Fruit fly (Drosophila melanogaster) whole organism, prepupa: ENCODE measurements around the gene CG11563.
A peak's percentile ranks its signal among the peaks of the same experiment; 100 is the strongest.

Experiments
- CG11762 ChIP-seq: fragments of 200-800 bp; sonication (Bioruptor generic); optimal IDR thresholded peaks from 3 replicates; lab custom pipeline; 2016; ENCODE audit warnings: missing biosample characterization, missing genetic modification characterization; ENCODE audit not compliant: insufficient read depth
- CG32006 ChIP-seq: fragments of 200-800 bp; sonication (Bioruptor generic); optimal IDR thresholded peaks from 3 replicates; lab custom pipeline; 2017; ENCODE audit warnings: missing biosample characterization, mild to moderate bottlenecking, missing genetic modification characterization
- CG34406 ChIP-seq: fragments of 200-800 bp; sonication (Bioruptor generic); optimal IDR thresholded peaks from 3 replicates; lab custom pipeline; 2016; ENCODE audit warnings: missing biosample characterization, missing genetic modification characterization
- CG4318 ChIP-seq: fragments of 200-800 bp; sonication (Bioruptor generic); optimal IDR thresholded peaks from 3 replicates; lab custom pipeline; 2017; ENCODE audit warnings: missing biosample characterization, mild to moderate bottlenecking, missing genetic modification characterization
- CG6163 ChIP-seq: fragments of 200-800 bp; sonication (Bioruptor generic); IDR thresholded peaks from 3 replicates; pipeline ENCODE4 v1.3.6; 2022; ENCODE audit warnings: missing biosample characterization, missing genetic modification characterization
- CG6276 ChIP-seq: fragments of 200-800 bp; sonication (Bioruptor generic); optimal IDR thresholded peaks from 2 replicates; lab custom pipeline; 2017; ENCODE audit warnings: missing biosample characterization, mild to moderate bottlenecking, missing genetic modification characterization
- CG6792 ChIP-seq: fragments of 200-800 bp; sonication (Bioruptor generic); optimal IDR thresholded peaks from 3 replicates; lab custom pipeline; 2016; ENCODE audit warnings: missing biosample characterization, missing genetic modification characterization
- CG8119 ChIP-seq: fragments of 200-800 bp; sonication (Bioruptor generic); IDR thresholded peaks from 3 replicates; pipeline ENCODE4 v1.3.6; 2022; ENCODE audit warnings: missing biosample characterization, missing genetic modification characterization
- CG8319 ChIP-seq: fragments of 200-800 bp; sonication (Bioruptor generic); optimal IDR thresholded peaks from 3 replicates; lab custom pipeline; 2016; ENCODE audit warnings: missing biosample characterization, missing genetic modification characterization
- CG8632 ChIP-seq: fragments of 200-800 bp; sonication (Bioruptor generic); optimal IDR thresholded peaks from 3 replicates; lab custom pipeline; 2016; ENCODE audit warnings: missing biosample characterization, missing genetic modification characterization
- Hr38 ChIP-seq: sonication (Bioruptor generic); optimal IDR thresholded peaks from 2 replicates; lab custom pipeline; 2016; ENCODE audit warnings: missing biosample characterization, missing genetic modification characterization
- Smox ChIP-seq: fragments of 200-800 bp; sonication (Bioruptor generic); optimal IDR thresholded peaks from 3 replicates; lab custom pipeline; 2016; ENCODE audit warnings: missing biosample characterization, missing genetic modification characterization
- achi ChIP-seq: fragments of 200-800 bp; sonication (Bioruptor generic); optimal IDR thresholded peaks from 3 replicates; lab custom pipeline; 2016; ENCODE audit warnings: missing biosample characterization, missing genetic modification characterization
- dsx ChIP-seq: fragments of 200-800 bp; optimal IDR thresholded peaks from 3 replicates; lab custom pipeline; 2019; ENCODE audit warnings: missing biosample characterization, mild to moderate bottlenecking, missing genetic modification characterization, moderate library complexity; ENCODE audit not compliant: poor library complexity, severe bottlenecking

dm6 chr3R:31709769-31710168 lies 27.1 kb upstream of the CG11563 start:
- TF ChIP-seq Hr38 (GFP tag; lab: Kevin White, UChicago): no peak
- TF ChIP-seq CG8119 (GFP tag; lab: Robert Waterston, UW): no peak; the same call in 2 of the 3 replicates
- TF ChIP-seq CG34406 (GFP tag; lab: Kevin White, UChicago): no peak
- no peak for TF ChIP-seq Smox (GFP tag; lab: Kevin White, UChicago)
- no peak for TF ChIP-seq CG6163
- TF ChIP-seq CG8319 (GFP tag; lab: Kevin White, UChicago): no peak
- peak; percentile 17 for TF ChIP-seq achi (GFP tag; lab: Kevin White, UChicago)
- TF ChIP-seq CG6276: peak; percentile 34
- TF ChIP-seq CG4318 (GFP tag; lab: Kevin White, UChicago): peak; percentile 2
- TF ChIP-seq dsx (GFP tag; lab: Kevin White, UChicago): no peak
- peak; percentile 64 for TF ChIP-seq CG32006
- no peak for TF ChIP-seq CG11762 (GFP tag; lab: Kevin White, UChicago)
- TF ChIP-seq CG8632: no peak
- no peak for TF ChIP-seq CG6792 (GFP tag; lab: Kevin White, UChicago)
